Fruit fly (Drosophila melanogaster) whole organism, embryonic: ENCODE measurements around the gene CG33124.

Source experiments
- Atf6 ChIP-seq: fragments of 200-800 bp; sonication (Bioruptor generic); IDR thresholded peaks from 2 replicates; pipeline ENCODE4 v1.3.6; 2022; ENCODE audit warnings: missing biosample characterization, missing genetic modification characterization
- Bgb ChIP-seq: fragments of 200-800 bp; sonication (Bioruptor generic); IDR thresholded peaks from 2 replicates; pipeline ENCODE4 v1.3.6; 2022; ENCODE audit warnings: missing biosample characterization, missing genetic modification characterization; ENCODE audit not compliant: partially characterized antibody
- CG10209 ChIP-seq: fragments of 200-800 bp; sonication (Bioruptor generic); optimal IDR thresholded peaks from 3 replicates; lab custom pipeline; 2017; ENCODE audit warnings: missing biosample characterization, mild to moderate bottlenecking, missing genetic modification characterization, missing genetic modification reagents
- CG10366 ChIP-seq: fragments of 200-800 bp; sonication (Bioruptor generic); IDR thresholded peaks from 2 replicates; pipeline ENCODE4 v1.3.6; 2022; ENCODE audit warnings: missing biosample characterization, missing genetic modification characterization
- CG10431 ChIP-seq: fragments of 200-800 bp; sonication (Bioruptor generic); optimal IDR thresholded peaks from 3 replicates; lab custom pipeline; 2018; ENCODE audit warnings: missing biosample characterization, mild to moderate bottlenecking, missing genetic modification characterization
- CG12155 ChIP-seq: fragments of 200-800 bp; sonication (Bioruptor generic); optimal IDR thresholded peaks from 3 replicates; lab custom pipeline; 2016; ENCODE audit warnings: missing biosample characterization, missing genetic modification characterization
- CG12744 ChIP-seq: fragments of 200-800 bp; sonication (Bioruptor generic); optimal IDR thresholded peaks from 2 replicates; lab custom pipeline; 2016; ENCODE audit warnings: missing biosample characterization, missing genetic modification characterization
- CG14050 ChIP-seq: fragments of 200-800 bp; sonication (Bioruptor generic); IDR thresholded peaks from 3 replicates; pipeline ENCODE4 v1.3.6; 2022; ENCODE audit warnings: missing biosample characterization, missing genetic modification characterization
- CG15479 ChIP-seq: fragments of 200-800 bp; sonication (Bioruptor generic); optimal IDR thresholded peaks from 3 replicates; lab custom pipeline; 2019; ENCODE audit warnings: missing biosample characterization, mild to moderate bottlenecking, missing genetic modification characterization, moderate library complexity
- CG17186 ChIP-seq: fragments of 200-800 bp; sonication (Bioruptor generic); optimal IDR thresholded peaks from 3 replicates; lab custom pipeline; 2017; ENCODE audit warnings: missing biosample characterization, missing genetic modification reagents, missing genetic modification characterization
- CG17359 ChIP-seq: fragments of 200-800 bp; sonication (Bioruptor generic); optimal IDR thresholded peaks from 3 replicates; lab custom pipeline; 2018; ENCODE audit warnings: missing biosample characterization, mild to moderate bottlenecking, missing genetic modification characterization, moderate library complexity
- CG17361 ChIP-seq: fragments of 200-800 bp; sonication (Bioruptor generic); IDR thresholded peaks from 3 replicates; pipeline ENCODE4 v1.3.6; 2022; ENCODE audit warnings: missing biosample characterization, missing genetic modification characterization
- CG1832 ChIP-seq: fragments of 200-800 bp; sonication (Bioruptor generic); optimal IDR thresholded peaks from 2 replicates; lab custom pipeline; 2017; ENCODE audit warnings: missing biosample characterization, mild to moderate bottlenecking, missing genetic modification characterization, inconsistent platforms
- CG3726 ChIP-seq: fragments of 200-800 bp; sonication (Bioruptor generic); IDR thresholded peaks from 3 replicates; pipeline ENCODE4, ENCODE4 v1.3.6; 2022; ENCODE audit warnings: missing biosample characterization, missing genetic modification characterization
- CG4360 ChIP-seq: fragments of 200-800 bp; sonication (Bioruptor generic); IDR thresholded peaks from 2 replicates; pipeline ENCODE4 v1.3.6; 2022; ENCODE audit warnings: missing biosample characterization, missing genetic modification characterization
- CG4707 ChIP-seq: fragments of 200-800 bp; sonication (Bioruptor generic); optimal IDR thresholded peaks from 2 replicates; lab custom pipeline; 2018; ENCODE audit warnings: missing biosample characterization, mild to moderate bottlenecking, missing genetic modification characterization, moderate library complexity
- CG6272 ChIP-seq: fragments of 200-800 bp; sonication (Bioruptor generic); IDR thresholded peaks from 2 replicates; pipeline ENCODE4 v1.3.6; 2022; ENCODE audit warnings: missing biosample characterization, missing genetic modification characterization
- CG6765 ChIP-seq: fragments of 200-800 bp; sonication (Bioruptor generic); optimal IDR thresholded peaks from 3 replicates; lab custom pipeline; 2017; ENCODE audit warnings: missing biosample characterization, mild to moderate bottlenecking, missing genetic modification characterization
- CG7271 ChIP-seq: fragments of 200-800 bp; sonication (Bioruptor generic); optimal IDR thresholded peaks from 2 replicates; lab custom pipeline; 2018; ENCODE audit warnings: missing biosample characterization, mild to moderate bottlenecking, missing genetic modification characterization, moderate library complexity
- CG7928 ChIP-seq: fragments of 200-800 bp; sonication (Bioruptor generic); optimal IDR thresholded peaks from 2 replicates; lab custom pipeline; 2017; ENCODE audit warnings: missing biosample characterization, mild to moderate bottlenecking, missing genetic modification characterization
- CG8478 ChIP-seq: fragments of >200 bp; optimal IDR thresholded peaks from 2 replicates; lab custom pipeline; 2018
- Doc2 ChIP-seq: fragments of 200-800 bp; sonication (Bioruptor generic); IDR thresholded peaks from 2 replicates; pipeline ENCODE4 v1.3.6; 2022; ENCODE audit warnings: missing biosample characterization, missing genetic modification characterization
- Fer2 ChIP-seq: fragments of 200-800 bp; sonication (Bioruptor generic); optimal IDR thresholded peaks from 2 replicates; lab custom pipeline; 2018; ENCODE audit warnings: missing biosample characterization, mild to moderate bottlenecking, missing genetic modification characterization, moderate library complexity
- HLH3B ChIP-seq: fragments of 200-800 bp; sonication (Bioruptor generic); IDR thresholded peaks from 2 replicates; pipeline ENCODE4 v1.3.6; 2022; ENCODE audit warnings: missing biosample characterization, missing genetic modification characterization
- Lim3 ChIP-seq: fragments of 200-800 bp; sonication (Bioruptor generic); IDR thresholded peaks from 2 replicates; pipeline ENCODE4 v1.3.6; 2022; ENCODE audit warnings: missing biosample characterization, missing genetic modification characterization
- Mad ChIP-seq: fragments of 200-800 bp; sonication (Bioruptor generic); optimal IDR thresholded peaks from 2 replicates; lab custom pipeline; 2016; ENCODE audit warnings: missing biosample characterization, missing genetic modification characterization
- NK7.1 ChIP-seq: fragments of 200-800 bp; sonication (Bioruptor generic); optimal IDR thresholded peaks from 3 replicates; lab custom pipeline; 2016; ENCODE audit warnings: missing biosample characterization, missing genetic modification characterization
- Nf-YC ChIP-seq: fragments of 200-800 bp; optimal IDR thresholded peaks from 3 replicates; lab custom pipeline; 2019; ENCODE audit warnings: missing biosample characterization, mild to moderate bottlenecking, missing genetic modification characterization, moderate library complexity
- NfI ChIP-seq: fragments of 200-800 bp; sonication (Bioruptor generic); optimal IDR thresholded peaks from 3 replicates; lab custom pipeline; 2018; ENCODE audit warnings: missing biosample characterization, mild to moderate bottlenecking, missing genetic modification characterization, moderate library complexity
- Oaz ChIP-seq: fragments of 200-800 bp; sonication (Bioruptor generic); IDR thresholded peaks from 2 replicates; pipeline ENCODE4 v1.3.6; 2022; ENCODE audit warnings: missing biosample characterization, missing genetic modification characterization
- Pdp1 ChIP-seq, 2 experiments: fragments of 200-800 bp; sonication (Bioruptor generic); optimal IDR thresholded peaks; 3 replicates each; lab custom pipeline; 2016; ENCODE audit warnings: missing biosample characterization in 2 of 2, missing genetic modification characterization in 2 of 2, mild to moderate bottlenecking in 1 of 2, moderate library complexity in 1 of 2
- Sry-δ ChIP-seq: fragments of 200-800 bp; sonication (Bioruptor generic); optimal IDR thresholded peaks from 2 replicates; lab custom pipeline; 2016; ENCODE audit warnings: missing biosample characterization, missing genetic modification characterization
- TFAM ChIP-seq: fragments of 200-800 bp; sonication (Bioruptor generic); optimal IDR thresholded peaks from 2 replicates; lab custom pipeline; 2017; ENCODE audit warnings: missing biosample characterization, missing genetic modification characterization, inconsistent platforms
- Usf ChIP-seq: fragments of 200-800 bp; sonication (Bioruptor generic); optimal IDR thresholded peaks from 2 replicates; lab custom pipeline; 2017; ENCODE audit warnings: missing genotype, missing biosample characterization, missing genetic modification characterization
- bab2 ChIP-seq: fragments of 200-800 bp; sonication (Bioruptor generic); optimal IDR thresholded peaks from 2 replicates; lab custom pipeline; 2016; ENCODE audit warnings: missing biosample characterization, missing genetic modification characterization
- ci ChIP-seq: fragments of 200-800 bp; sonication (Bioruptor generic); IDR thresholded peaks from 3 replicates; pipeline ENCODE4 v1.3.6; 2022; ENCODE audit warnings: missing biosample characterization, missing genetic modification characterization
- crp ChIP-seq, 2 experiments: fragments of 200-800 bp; sonication (Bioruptor generic); optimal IDR thresholded peaks; 2 replicates in 1 of 2; 3 replicates in 1 of 2; lab custom pipeline; 2017; ENCODE audit warnings: missing biosample characterization in 2 of 2, missing genetic modification characterization in 2 of 2, mild to moderate bottlenecking in 1 of 2, moderate library complexity in 1 of 2
- dati ChIP-seq: fragments of 200-800 bp; sonication (Bioruptor generic); IDR thresholded peaks from 2 replicates; pipeline ENCODE4 v1.3.6; 2022; ENCODE audit warnings: missing biosample characterization, missing genetic modification characterization
- ftz-f1 ChIP-seq: fragments of 200-800 bp; sonication (Bioruptor generic); optimal IDR thresholded peaks from 2 replicates; lab custom pipeline; 2016; ENCODE audit warnings: missing biosample characterization, missing genetic modification characterization
- gcm ChIP-seq: fragments of 200-800 bp; sonication (Bioruptor generic); optimal IDR thresholded peaks from 2 replicates; lab custom pipeline; 2019; ENCODE audit warnings: missing biosample characterization, mild to moderate bottlenecking, missing genetic modification characterization, moderate library complexity
- gfzf ChIP-seq: fragments of 200-800 bp; sonication (Bioruptor generic); optimal IDR thresholded peaks from 2 replicates; lab custom pipeline; 2016; ENCODE audit warnings: missing biosample characterization, mild to moderate bottlenecking, missing genetic modification characterization, moderate library complexity
- gt ChIP-seq: fragments of 200-800 bp; sonication (Bioruptor generic); IDR thresholded peaks from 2 replicates; pipeline ENCODE4 v1.3.6; 2022; ENCODE audit warnings: missing biosample characterization, missing genetic modification characterization
- onecut ChIP-seq: fragments of 200-800 bp; sonication (Bioruptor generic); IDR thresholded peaks from 2 replicates; pipeline ENCODE4 v1.3.6; 2022; ENCODE audit warnings: missing biosample characterization, missing genetic modification characterization
- ro ChIP-seq: fragments of 200-800 bp; sonication (Bioruptor generic); IDR thresholded peaks from 2 replicates; pipeline ENCODE4 v1.3.6; 2022; ENCODE audit warnings: missing biosample characterization, missing genetic modification characterization
- slbo ChIP-seq: fragments of 200-800 bp; sonication (Bioruptor generic); IDR thresholded peaks from 2 replicates; pipeline ENCODE4 v1.3.6; 2022; ENCODE audit warnings: missing biosample characterization, missing genetic modification characterization
- so ChIP-seq: fragments of 200-800 bp; sonication (Bioruptor generic); IDR thresholded peaks from 3 replicates; pipeline ENCODE4 v1.3.6; 2022; ENCODE audit warnings: missing biosample characterization, missing genetic modification characterization
- sug ChIP-seq: fragments of 200-800 bp; optimal IDR thresholded peaks from 2 replicates; lab custom pipeline; 2019; ENCODE audit warnings: missing biosample characterization, mild to moderate bottlenecking, missing genetic modification characterization, moderate library complexity
- unpg ChIP-seq: fragments of 200-800 bp; sonication (Bioruptor generic); optimal IDR thresholded peaks from 3 replicates; lab custom pipeline; 2018; ENCODE audit warnings: missing biosample characterization, mild to moderate bottlenecking, missing genetic modification characterization, moderate library complexity
- wek ChIP-seq: fragments of 200-800 bp; sonication (Bioruptor generic); optimal IDR thresholded peaks from 3 replicates; lab custom pipeline; 2018; ENCODE audit warnings: missing biosample characterization, mild to moderate bottlenecking, missing genetic modification characterization, moderate library complexity

Gene CG33124

dm6 chr2L:2226259-2227121 lies 17.6 kb upstream of the CG33124 start, which contains the start of the genes CG15387 and sau (continued):
- TF ChIP-seq slbo (GFP tag; lab: Robert Waterston, UW) (peak; percentile 89), Pdp1 (GFP tag; optimal IDR thresholded peaks at IDR 0.05; lab: Kevin White, UChicago) (peak; percentile 89 to 92), onecut (peak; percentile 44), wek (peak; percentile 48), CG17186 (GFP tag; lab: Kevin White, UChicago) (peak; percentile 79), Sry-δ (GFP tag; lab: Kevin White, UChicago) (peak; percentile 97), CG10431 (peak; percentile 67), CG15479 (GFP tag; lab: Kevin White, UChicago) (peak; percentile 16), HLH3B (peak; percentile 79), CG14050 (GFP tag; lab: Robert Waterston, UW) (peak; percentile 71), bab2 (GFP tag; lab: Kevin White, UChicago) (peak; percentile 92), NfI (peak; percentile 90), dati (0 out of 2 replicates have a peak, but pooled peaks have one; percentile 29), CG7928 (GFP tag; lab: Kevin White, UChicago) (peak; percentile 54), TFAM (peak; percentile 24), sug (tag; lab: Kevin White, UChicago) (peak; percentile 89), Oaz (GFP tag; lab: Robert Waterston, UW) (peak; percentile 55), CG1832 (no peak), NK7.1 (GFP tag; lab: Kevin White, UChicago) (peak; percentile 70), CG10366 (peak; percentile 80), CG7271 (tag; lab: Kevin White, UChicago) (peak; percentile 19), CG4707 (GFP tag; lab: Kevin White, UChicago) (peak; percentile 52), Bgb (GFP tag; lab: Robert Waterston, UW) (peak; percentile 88), Atf6 (peak; percentile 90), CG4360 (GFP tag; lab: Robert Waterston, UW) (peak; percentile 38), CG17359 (tag; lab: Kevin White, UChicago) (peak; percentile 84), crp (GFP tag; optimal IDR thresholded peaks at IDR 0.05; lab: Kevin White, UChicago) (peak in 1 of 2 experiments; percentile 59), Fer2 (peak; percentile 85), gfzf (GFP tag; lab: Kevin White, UChicago) (peak; percentile 41), so (GFP tag; lab: Robert Waterston, UW) (peak; percentile 82), ci (GFP tag; lab: Robert Waterston, UW) (peak; percentile 89), CG6272 (GFP tag; lab: Robert Waterston, UW) (peak; percentile 77), CG6765 (peak; percentile 80), CG12744 (peak; percentile 90), ftz-f1 (GFP tag; lab: Kevin White, UChicago) (peak; percentile 53), ro (peak; percentile 47; the same call in 1 of the 2 replicates), CG3726 (GFP tag; lab: Robert Waterston, UW) (peak; percentile 52; the same call in 1 of the 3 replicates), CG8478 (lab: Kevin White, UChicago) (no peak), CG17361 (GFP tag; lab: Robert Waterston, UW) (peak; percentile 89), Doc2 (no peak), Usf (GFP tag; lab: Kevin White, UChicago) (peak; percentile 64), Mad (GFP tag; lab: Kevin White, UChicago) (peak; percentile 88), Lim3 (no peak), CG12155 (GFP tag; lab: Kevin White, UChicago) (peak; percentile 89), Nf-YC (peak; percentile 78), unpg (GFP tag; lab: Kevin White, UChicago) (peak; percentile 85), CG10209 (GFP tag; lab: Kevin White, UChicago) (peak; percentile 86), gcm (GFP tag; lab: Kevin White, UChicago) (peak; percentile 68), gt (GFP tag; lab: Robert Waterston, UW) (peak; percentile 71)
